Worm (Caenorhabditis elegans) whole organism, L2 larva: ENCODE data around the gene hecw-1.

Experiments
- C34F6.9 ChIP-seq: fragments of 150-350 bp; optimal IDR thresholded peaks from 2 replicates; lab custom pipeline; 2014; ENCODE audit warnings: missing biosample characterization, missing genetic modification characterization
- F13H6.1 ChIP-seq: sonication (generic microtip); optimal IDR thresholded peaks from 2 replicates; lab custom pipeline; 2016; ENCODE audit warnings: missing genetic modification characterization, missing compliant biosample characterization
- R02D3.7 ChIP-seq: fragments of 150-350 bp; optimal IDR thresholded peaks from 2 replicates; lab custom pipeline; 2014; ENCODE audit warnings: missing biosample characterization, missing genetic modification characterization
- ZK546.5 ChIP-seq: sonication (generic microtip); optimal IDR thresholded peaks from 2 replicates; lab custom pipeline; 2017; ENCODE audit warnings: missing biosample characterization, missing genetic modification characterization
- alr-1 ChIP-seq: fragments of 150-350 bp; optimal IDR thresholded peaks from 2 replicates; lab custom pipeline; 2014; ENCODE audit warnings: missing biosample characterization, missing genetic modification characterization
- ama-1 ChIP-seq: fragments of 150-350 bp; optimal IDR thresholded peaks from 2 replicates; lab custom pipeline; 2018; ENCODE audit warnings: inconsistent platforms
- blmp-1 ChIP-seq: sonication (generic microtip); optimal IDR thresholded peaks from 2 replicates; lab custom pipeline; 2017; ENCODE audit warnings: missing genetic modification characterization, mild to moderate bottlenecking, missing compliant biosample characterization, antibody characterized with exemption, moderate library complexity; ENCODE audit not compliant: insufficient read depth
- ceh-82 ChIP-seq: fragments of 150-350 bp; optimal IDR thresholded peaks from 2 replicates; lab custom pipeline; 2014; ENCODE audit warnings: missing biosample characterization, missing genetic modification characterization
- crh-2 ChIP-seq: sonication (generic microtip); optimal IDR thresholded peaks from 2 replicates; lab custom pipeline; 2017; ENCODE audit warnings: missing biosample characterization, missing genetic modification characterization
- dmd-4 ChIP-seq: sonication (generic microtip); optimal IDR thresholded peaks from 2 replicates; lab custom pipeline; 2017; ENCODE audit warnings: missing biosample characterization, missing genetic modification characterization
- egl-27 ChIP-seq: sonication (generic microtip); optimal IDR thresholded peaks from 3 replicates; lab custom pipeline; 2017; ENCODE audit warnings: missing biosample characterization, missing genetic modification reagents, missing genetic modification characterization
- elt-1 ChIP-seq: fragments of 150-350 bp; optimal IDR thresholded peaks from 2 replicates; lab custom pipeline; 2014; ENCODE audit warnings: missing biosample characterization, missing genetic modification characterization
- elt-3 ChIP-seq: sonication (generic microtip); optimal IDR thresholded peaks from 2 replicates; lab custom pipeline; 2017; ENCODE audit warnings: missing biosample characterization, missing genetic modification characterization
- fos-1 ChIP-seq: fragments of 150-350 bp; optimal IDR thresholded peaks from 2 replicates; lab custom pipeline; 2014; ENCODE audit warnings: missing biosample characterization, missing genetic modification characterization
- gmeb-1 ChIP-seq: fragments of 150-350 bp; optimal IDR thresholded peaks from 2 replicates; lab custom pipeline; 2014; ENCODE audit warnings: missing biosample characterization, missing genetic modification characterization
- lin-13 ChIP-seq: fragments of 150-350 bp; optimal IDR thresholded peaks from 2 replicates; lab custom pipeline; 2014; ENCODE audit warnings: missing biosample characterization, missing genetic modification reagents, missing genetic modification characterization
- lin-39 ChIP-seq: fragments of 150-350 bp; optimal IDR thresholded peaks from 2 replicates; lab custom pipeline; 2014; ENCODE audit warnings: missing biosample characterization, missing genetic modification reagents, missing genetic modification characterization
- lsy-2 ChIP-seq, 2 experiments: fragments of 150-350 bp in 1 of 2; sonication (generic microtip) in 1 of 2; optimal IDR thresholded peaks; 2 replicates each; lab custom pipeline; 2014 to 2017; ENCODE audit warnings: missing biosample characterization in 2 of 2, missing genetic modification characterization in 2 of 2
- mab-5 ChIP-seq: fragments of 150-350 bp; optimal IDR thresholded peaks from 2 replicates; lab custom pipeline; 2014; ENCODE audit warnings: missing biosample characterization, missing genetic modification characterization
- mbf-1 ChIP-seq: sonication (generic microtip); optimal IDR thresholded peaks from 2 replicates; lab custom pipeline; 2017; ENCODE audit warnings: missing biosample characterization, missing genetic modification characterization
- nhr-10 ChIP-seq: sonication (generic microtip); optimal IDR thresholded peaks from 2 replicates; lab custom pipeline; 2017; ENCODE audit warnings: missing biosample characterization, missing genetic modification characterization
- nhr-21 ChIP-seq: fragments of 150-350 bp; optimal IDR thresholded peaks from 2 replicates; lab custom pipeline; 2014; ENCODE audit warnings: missing biosample characterization, missing genetic modification characterization
- nhr-23 ChIP-seq: fragments of 150-350 bp; optimal IDR thresholded peaks from 2 replicates; lab custom pipeline; 2014; ENCODE audit warnings: missing biosample characterization, missing genetic modification reagents, missing genetic modification characterization
- nhr-237 ChIP-seq: fragments of 150-350 bp; optimal IDR thresholded peaks from 2 replicates; lab custom pipeline; 2014; ENCODE audit warnings: missing biosample characterization, missing genetic modification characterization
- nhr-25 ChIP-seq: fragments of 150-350 bp; sonication (generic microtip); optimal IDR thresholded peaks from 3 replicates; lab custom pipeline; 2014; ENCODE audit warnings: missing biosample characterization, missing genetic modification characterization
- nhr-6 ChIP-seq: fragments of 150-350 bp; optimal IDR thresholded peaks from 2 replicates; lab custom pipeline; 2014; ENCODE audit warnings: missing biosample characterization, missing genetic modification characterization
- nhr-77 ChIP-seq: fragments of 150-350 bp; optimal IDR thresholded peaks from 2 replicates; lab custom pipeline; 2014; ENCODE audit warnings: missing biosample characterization, missing genetic modification characterization
- sem-4 ChIP-seq: fragments of 150-350 bp; optimal IDR thresholded peaks from 2 replicates; lab custom pipeline; 2014; ENCODE audit warnings: missing biosample characterization, missing genetic modification reagents, missing genetic modification characterization
- skn-1 ChIP-seq: sonication (generic microtip); optimal IDR thresholded peaks from 2 replicates; lab custom pipeline; 2017; ENCODE audit warnings: missing biosample characterization, missing genetic modification characterization
- snpc-4 ChIP-seq: fragments of 150-350 bp; optimal IDR thresholded peaks from 2 replicates; lab custom pipeline; 2014; ENCODE audit warnings: missing biosample characterization, missing genetic modification characterization
- unc-39 ChIP-seq: fragments of 150-350 bp; optimal IDR thresholded peaks from 2 replicates; lab custom pipeline; 2014; ENCODE audit warnings: missing biosample characterization, missing genetic modification characterization
- unc-55 ChIP-seq: fragments of 150-350 bp; sonication (generic microtip); optimal IDR thresholded peaks from 3 replicates; lab custom pipeline; 2014; ENCODE audit warnings: missing biosample characterization, missing genetic modification reagents, missing genetic modification characterization
- unc-62 ChIP-seq: fragments of 150-350 bp; optimal IDR thresholded peaks from 2 replicates; lab custom pipeline; 2014; ENCODE audit warnings: missing biosample characterization, missing genetic modification reagents, missing genetic modification characterization
- zag-1 ChIP-seq: fragments of 150-350 bp; optimal IDR thresholded peaks from 2 replicates; lab custom pipeline; 2014; ENCODE audit warnings: missing biosample characterization, missing genetic modification characterization
- ztf-1 ChIP-seq: fragments of 200-800 bp; sonication (Bioruptor generic); conservative IDR thresholded peaks from 2 replicates; pipeline ENCODE4 v1.3.6; 2022; ENCODE audit warnings: missing genetic modification characterization, missing compliant biosample characterization
- ztf-11 ChIP-seq: sonication (generic microtip); optimal IDR thresholded peaks from 2 replicates; lab custom pipeline; 2017; ENCODE audit warnings: missing biosample characterization, missing genetic modification characterization
- ztf-4 ChIP-seq: fragments of 150-350 bp; optimal IDR thresholded peaks from 2 replicates; lab custom pipeline; 2014; ENCODE audit warnings: missing biosample characterization, missing genetic modification characterization

The hecw-1 gene

ce11 chrIII:3418906-3419305, 29.1 kb upstream of the hecw-1 start:
- TF ChIP-seq alr-1 (tag; lab: Kevin White, UChicago) (no peak), R02D3.7 (tag; lab: Kevin White, UChicago) (no peak), skn-1 (no peak), nhr-10 (tag; lab: Kevin White, UChicago) (no peak), mab-5 (tag; lab: Kevin White, UChicago) (no peak), blmp-1 (tag; lab: Kevin White, UChicago) (no peak), elt-3 (tag; lab: Kevin White, UChicago) (no peak)

DNA sequence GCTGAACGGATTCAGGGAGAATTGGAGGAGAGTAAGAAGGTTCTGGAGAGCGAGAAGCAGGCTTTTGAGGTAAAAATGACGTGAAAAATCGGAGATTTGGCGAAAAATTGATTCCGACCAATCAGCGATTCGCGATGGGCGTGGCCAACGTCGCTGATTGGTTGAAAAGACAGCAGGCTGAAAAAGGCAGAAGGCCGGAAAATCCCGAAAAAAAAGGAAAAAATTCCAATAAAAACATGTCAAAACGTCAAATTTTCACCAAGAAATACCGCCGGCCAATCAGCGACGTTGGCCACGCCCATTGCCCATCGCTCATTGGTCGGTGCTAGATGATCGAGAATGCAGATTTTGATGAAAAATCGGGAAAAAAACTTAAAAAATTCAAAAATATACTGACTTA, 27.7 kb upstream of the hecw-1 start:
- TF ChIP-seq F13H6.1 (tag; lab: Kevin White, UChicago), result no peak
- no peak for TF ChIP-seq ztf-11 (tag; lab: Kevin White, UChicago)
- TF ChIP-seq sem-4 (tag; lab: Kevin White, UChicago), result no peak
- TF ChIP-seq ZK546.5 (tag; lab: Kevin White, UChicago), result no peak
- no peak for TF ChIP-seq nhr-21 (tag; lab: Kevin White, UChicago)
- TF ChIP-seq nhr-77 (tag; lab: Kevin White, UChicago), result no peak
- TF ChIP-seq nhr-10 (tag; lab: Kevin White, UChicago), result no peak
- no peak for TF ChIP-seq ama-1 (lab: Kevin White, UChicago)
- TF ChIP-seq nhr-25 (tag; lab: Kevin White, UChicago), result no peak
- no peak for TF ChIP-seq skn-1
- no peak for TF ChIP-seq ztf-4 (tag; lab: Kevin White, UChicago)
- no peak for TF ChIP-seq zag-1 (tag; lab: Kevin White, UChicago)
- no peak for TF ChIP-seq lin-39 (tag; lab: Kevin White, UChicago)
- no peak for TF ChIP-seq nhr-237
- TF ChIP-seq, all 48 proteins: peak for 0

DNA sequence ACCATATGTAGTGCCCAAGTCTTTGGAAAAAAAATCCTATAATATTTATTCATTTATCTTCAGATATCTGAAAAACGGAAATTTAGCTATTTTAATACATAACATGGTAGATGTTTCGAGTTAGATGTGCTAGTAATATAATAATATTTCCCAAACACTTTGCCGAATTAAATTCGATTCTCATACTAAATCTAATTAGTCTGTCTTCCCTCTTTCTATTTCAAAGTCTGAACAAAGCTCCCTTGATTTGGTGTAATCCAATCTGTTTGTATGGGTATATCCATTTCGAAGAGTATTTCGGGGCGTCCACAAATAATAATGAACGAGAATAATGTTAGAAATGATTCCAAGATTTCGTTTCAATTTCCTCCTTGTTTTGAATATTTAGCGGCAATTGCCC, 24.6 kb upstream of the hecw-1 start:
- TF ChIP-seq fos-1 (tag; lab: Kevin White, UChicago), result no peak
- TF ChIP-seq unc-62 (GFP tag; lab: Kevin White, UChicago), result no peak
- no peak for TF ChIP-seq alr-1 (tag; lab: Kevin White, UChicago)
- no peak for TF ChIP-seq mbf-1 (tag; lab: Kevin White, UChicago)
- no peak for TF ChIP-seq egl-27
- TF ChIP-seq nhr-77 (tag; lab: Kevin White, UChicago), result no peak
- TF ChIP-seq skn-1, result no peak
- TF ChIP-seq gmeb-1 (tag; lab: Kevin White, UChicago), result no peak
- TF ChIP-seq crh-2, result no peak
- no peak for TF ChIP-seq lin-39 (tag; lab: Kevin White, UChicago)
- no peak for TF ChIP-seq C34F6.9
- TF ChIP-seq blmp-1 (tag; lab: Kevin White, UChicago), result no peak
- no peak for TF ChIP-seq elt-1 (tag; lab: Kevin White, UChicago)
- no peak for TF ChIP-seq unc-55 (GFP tag; lab: Kevin White, UChicago)
- TF ChIP-seq ztf-1 (GFP tag; lab: Robert Waterston, UW), result no peak
- TF ChIP-seq R02D3.7 (tag; lab: Kevin White, UChicago), result no peak
- no peak for TF ChIP-seq ZK546.5 (tag; lab: Kevin White, UChicago)
- TF ChIP-seq zag-1 (tag; lab: Kevin White, UChicago), result no peak
- TF ChIP-seq, all 48 proteins: peak for 0

DNA sequence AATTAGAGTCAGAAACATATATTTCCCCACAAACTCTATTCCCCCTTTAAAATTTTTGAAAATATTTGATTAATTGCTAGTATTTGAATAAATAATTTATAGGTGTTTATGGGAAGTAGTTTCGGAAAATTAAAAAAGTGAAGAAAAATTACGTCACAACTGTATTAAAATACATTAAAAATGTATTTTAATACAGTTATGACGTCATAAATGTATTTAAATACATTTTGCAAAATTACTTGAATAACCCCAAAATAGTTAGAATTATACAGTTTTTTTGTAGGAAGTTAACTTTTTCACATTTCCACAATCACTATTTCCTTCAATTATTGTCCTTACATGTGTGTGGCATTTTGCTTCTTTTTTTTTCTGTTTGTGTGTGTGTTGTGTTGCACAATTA, 23.7 kb upstream of the hecw-1 start:
- TF ChIP-seq gmeb-1 (tag; lab: Kevin White, UChicago), result no peak
- no peak for TF ChIP-seq nhr-77 (tag; lab: Kevin White, UChicago)
- no peak for TF ChIP-seq nhr-23 (tag; lab: Kevin White, UChicago)
- TF ChIP-seq nhr-6, result no peak
- no peak for TF ChIP-seq ztf-1 (GFP tag; lab: Robert Waterston, UW)
- TF ChIP-seq snpc-4 (tag; lab: Kevin White, UChicago), result no peak
- TF ChIP-seq lin-13, result no peak

- TF ChIP-seq unc-39 (tag; lab: Kevin White, UChicago) (no peak), ceh-82 (tag; lab: Kevin White, UChicago) (no peak), F13H6.1 (tag; lab: Kevin White, UChicago) (no peak), nhr-21 (tag; lab: Kevin White, UChicago) (no peak), mab-5 (tag; lab: Kevin White, UChicago) (no peak), lsy-2 (tag; optimal IDR thresholded peaks at IDR 0.05; lab: Kevin White, UChicago) (no peak), dmd-4 (tag; lab: Kevin White, UChicago) (no peak)
Measured at ce11 chrIII:3405535-3405934, 15.8 kb upstream of the hecw-1 start, which contains the start of gene golg-4. TSS of gene golg-4 (plus strand) at chrIII:3405568.
